Fruit fly (Drosophila melanogaster) whole organism, pupa: Measurements from ENCODE around the gene CG31275.

Experiments
- CG10348 ChIP-seq: fragments of 200-800 bp; sonication (Bioruptor generic); IDR thresholded peaks from 2 replicates; pipeline ENCODE4 v1.3.6; 2022; ENCODE audit warnings: missing biosample characterization, missing genetic modification characterization
- CG14655 ChIP-seq: fragments of 200-800 bp; sonication (Bioruptor generic); optimal IDR thresholded peaks from 3 replicates; lab custom pipeline; 2017; ENCODE audit warnings: mild to moderate bottlenecking, missing biosample characterization, missing genetic modification reagents, missing genetic modification characterization
- CG15710 ChIP-seq: fragments of 200-800 bp; sonication (Bioruptor generic); optimal IDR thresholded peaks from 2 replicates; lab custom pipeline; 2018; ENCODE audit warnings: missing biosample characterization, mild to moderate bottlenecking, missing genetic modification characterization, moderate library complexity
- CG32121 ChIP-seq: fragments of 200-800 bp; sonication (Bioruptor generic); IDR thresholded peaks from 2 replicates; pipeline ENCODE4 v1.3.6; 2022; ENCODE audit warnings: missing biosample characterization, missing genetic modification characterization
- CG4496 ChIP-seq: fragments of 200-800 bp; sonication (Bioruptor generic); IDR thresholded peaks from 3 replicates; pipeline ENCODE4 v1.3.6; 2022; ENCODE audit warnings: missing biosample characterization, missing genetic modification characterization
- CG8301 ChIP-seq: fragments of 200-800 bp; sonication (Bioruptor generic); optimal IDR thresholded peaks from 2 replicates; lab custom pipeline; 2018; ENCODE audit warnings: missing biosample characterization, mild to moderate bottlenecking, missing genetic modification characterization
- D1 ChIP-seq: fragments of 200-800 bp; sonication (Bioruptor generic); optimal IDR thresholded peaks from 2 replicates; lab custom pipeline; 2018; ENCODE audit warnings: missing biosample characterization, mild to moderate bottlenecking, missing genetic modification characterization, moderate library complexity
- EcR ChIP-seq: fragments of 200-800 bp; sonication (Bioruptor generic); optimal IDR thresholded peaks from 3 replicates; lab custom pipeline; 2019; ENCODE audit warnings: missing biosample characterization, missing genetic modification characterization, mild to moderate bottlenecking, moderate library complexity, missing genetic modification reagents
- Pif1B ChIP-seq: fragments of 200-800 bp; sonication (Bioruptor generic); optimal IDR thresholded peaks from 3 replicates; lab custom pipeline; 2016; ENCODE audit warnings: missing biosample characterization, missing genetic modification characterization
- Snoo ChIP-seq: fragments of 200-800 bp; sonication (Bioruptor generic); optimal IDR thresholded peaks from 3 replicates; lab custom pipeline; 2017; ENCODE audit warnings: missing biosample characterization, mild to moderate bottlenecking, missing genetic modification characterization, inconsistent platforms
- gl ChIP-seq: fragments of 200-800 bp; sonication (Bioruptor generic); optimal IDR thresholded peaks from 2 replicates; lab custom pipeline; 2018; ENCODE audit warnings: missing biosample characterization, mild to moderate bottlenecking, missing genetic modification characterization
- rn ChIP-seq: fragments of 200-800 bp; sonication (Bioruptor generic); IDR thresholded peaks from 2 replicates; pipeline ENCODE4 v1.3.6; 2022; ENCODE audit warnings: missing biosample characterization, missing genetic modification characterization

- TF ChIP-seq CG15710 (no peak), Snoo (no peak), Pif1B (GFP tag; lab: Kevin White, UChicago) (no peak), rn (no peak), EcR (GFP tag; lab: Kevin White, UChicago) (no peak), gl (tag; lab: Kevin White, UChicago) (no peak), CG8301 (tag; lab: Kevin White, UChicago) (no peak), CG10348 (GFP tag; lab: Robert Waterston, UW) (no peak), CG14655 (GFP tag; lab: Kevin White, UChicago) (no peak), CG4496 (no peak), CG32121 (GFP tag; lab: Robert Waterston, UW) (no peak), D1 (tag; lab: Kevin White, UChicago) (no peak)
Observed at dm6 chr3R:16794590-16794967, 43.4 kb upstream of the CG31275 start.
